Fruit fly (Drosophila melanogaster): ENCODE measurements around the gene SWIP.

SWIP gene

dm6 chrX:16318858-16319557 is 5.5 kb downstream of the SWIP start (continued):
- no peak for TF ChIP-seq jumu (GFP tag; optimal IDR thresholded peaks at IDR 0.05)
- no peak for TF ChIP-seq tap (tag; optimal IDR thresholded peaks at IDR 0.05)
- TF ChIP-seq knrl (GFP tag; IDR thresholded peaks at IDR 0.05; ENCODE audit: partially characterized antibody) = peak; percentile 29; the same call in 1 of the 3 replicates

- TF ChIP-seq CG6683 (GFP tag; optimal IDR thresholded peaks at IDR 0.05) (no peak), D19B (GFP tag; optimal IDR thresholded peaks at IDR 0.05) (no peak), Hsf (GFP tag; optimal IDR thresholded peaks at IDR 0.05) (no peak), br (optimal IDR thresholded peaks at IDR 0.05) (no peak), CG15479 (GFP tag; optimal IDR thresholded peaks at IDR 0.05) (peak; percentile 30), z (GFP tag; IDR thresholded peaks at IDR 0.05) (no peak), Ets97D (GFP tag; optimal IDR thresholded peaks at IDR 0.05) (no peak), tna (GFP tag; IDR thresholded peaks at IDR 0.05; ENCODE audit: partially characterized antibody) (no peak), Xbp1 (GFP tag; optimal IDR thresholded peaks at IDR 0.05) (no peak), Sox102F (GFP tag; optimal IDR thresholded peaks at IDR 0.05) (no peak), CG31441 (GFP tag; IDR thresholded peaks at IDR 0.05) (no peak), CG11504 (tag; optimal IDR thresholded peaks at IDR 0.05) (no peak), CG17186 (GFP tag; optimal IDR thresholded peaks at IDR 0.05) (no peak), CG10366 (GFP tag; IDR thresholded peaks at IDR 0.05) (no peak), CG11085 (GFP tag; IDR thresholded peaks at IDR 0.05) (no peak), Aef1 (GFP tag; IDR thresholded peaks at IDR 0.05) (no peak), tin (GFP tag; optimal IDR thresholded peaks at IDR 0.05) (no peak), insv (GFP tag; optimal IDR thresholded peaks at IDR 0.05) (peak in 1 of 2 experiments; percentile 73), ind (GFP tag; optimal IDR thresholded peaks at IDR 0.05) (no peak), kni (GFP tag; optimal IDR thresholded peaks at IDR 0.05) (no peak), grn (GFP tag; optimal IDR thresholded peaks at IDR 0.05) (peak; percentile 64), CG10543 (GFP tag; optimal IDR thresholded peaks at IDR 0.05) (no peak), Rx (GFP tag; IDR thresholded peaks at IDR 0.05) (no peak), repo (GFP tag; optimal IDR thresholded peaks at IDR 0.05) (no peak), nmo (GFP tag; optimal IDR thresholded peaks at IDR 0.05) (peak; percentile 7), nerfin-1 (tag; optimal IDR thresholded peaks at IDR 0.05) (peak; percentile 56), Elba2 (GFP tag; optimal IDR thresholded peaks at IDR 0.05) (peak; percentile 55), ro (GFP tag; IDR thresholded peaks at IDR 0.05) (no peak), CG7839 (tag; optimal IDR thresholded peaks at IDR 0.05) (no peak), CG12071 (GFP tag; optimal IDR thresholded peaks at IDR 0.05) (no peak), CG3407 (GFP tag; optimal IDR thresholded peaks at IDR 0.05) (no peak), lola (GFP tag; optimal IDR thresholded peaks at IDR 0.05) (no peak), Med (GFP tag) (no peak), yki (optimal IDR thresholded peaks at IDR 0.05) (no peak), psq (GFP tag; optimal IDR thresholded peaks at IDR 0.05) (no peak), CG16815 (GFP tag; optimal IDR thresholded peaks at IDR 0.05) (no peak)
These were observed 6.0 kb downstream of the SWIP start for dm6 chrX:16319558-16319924.
